Worm (Caenorhabditis elegans): Measurements from ENCODE around the gene F55B11.7.

F55B11.7 gene

DNA sequence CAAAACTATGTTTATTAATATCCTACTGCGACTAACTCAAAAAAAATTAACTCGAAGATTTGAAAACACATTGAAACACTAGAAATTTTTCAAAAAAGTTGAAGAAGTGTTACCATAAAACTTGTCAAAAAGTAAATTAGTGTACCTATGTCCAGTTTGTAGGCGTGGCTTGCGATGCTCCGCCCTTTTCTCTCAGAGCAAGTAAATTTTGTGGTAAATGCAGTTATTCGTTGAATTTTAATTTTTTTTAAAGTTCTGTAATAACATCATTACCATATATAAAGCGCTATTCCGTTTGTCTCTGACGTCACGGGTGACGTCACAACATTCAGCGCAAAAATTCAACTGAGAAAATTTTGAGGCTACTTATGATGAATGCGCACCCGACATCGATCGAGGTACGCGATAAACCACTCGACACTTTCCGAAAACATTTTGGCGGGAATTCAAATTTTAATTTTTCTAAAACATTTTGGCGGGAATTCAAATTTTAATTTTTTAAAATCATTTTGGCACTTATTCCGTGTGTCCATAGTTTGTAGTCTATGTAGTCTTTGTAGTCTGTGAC lies 38.9 kb upstream of the F55B11.7 start:
- TF ChIP-seq zip-8 (tag; optimal IDR thresholded peaks at IDR 0.05), result peak; percentile 11

DNA sequence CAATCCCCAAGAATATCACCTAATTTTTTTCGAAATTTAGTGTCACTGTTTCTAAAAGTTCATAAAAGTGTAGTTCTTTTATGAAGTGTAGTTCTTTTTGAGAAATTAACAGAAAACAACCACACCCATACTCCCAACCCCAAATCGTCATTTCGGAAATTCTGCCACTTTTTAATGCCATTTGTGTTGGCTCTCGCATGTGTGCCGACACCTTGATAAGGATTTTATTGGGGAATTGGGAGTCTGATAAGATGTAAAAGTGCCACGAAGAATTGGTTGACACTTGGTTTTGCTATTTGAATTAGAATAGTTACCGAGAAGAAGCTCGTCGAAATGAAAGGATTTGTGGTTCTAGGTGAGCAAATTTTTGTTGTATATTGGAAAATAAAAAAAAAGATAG lies 34.8 kb upstream of the F55B11.7 start, which contains the start of gene nspg-9:
TSS of gene nspg-9 (plus strand) at position 234 of the 400 bp plus-strand sequence.
- TF ChIP-seq drap-1 (GFP tag; optimal IDR thresholded peaks at IDR 0.05), result no peak
- no peak for TF ChIP-seq ceh-83 (GFP tag; optimal IDR thresholded peaks at IDR 0.05)
- no peak for TF ChIP-seq cnd-1 (tag; optimal IDR thresholded peaks at IDR 0.05)
- TF ChIP-seq nhr-12 (tag; optimal IDR thresholded peaks at IDR 0.05), result no peak
- TF ChIP-seq mab-5 (tag; optimal IDR thresholded peaks at IDR 0.05), result no peak
- no peak for TF ChIP-seq unc-39 (tag; optimal IDR thresholded peaks at IDR 0.05)
- TF ChIP-seq nhr-237 (tag; optimal IDR thresholded peaks at IDR 0.05), result no peak
- no peak for TF ChIP-seq hlh-1 (tag; optimal IDR thresholded peaks at IDR 0.05)
- no peak for TF ChIP-seq mls-2 (tag; optimal IDR thresholded peaks at IDR 0.05)
- TF ChIP-seq unc-120 (tag; optimal IDR thresholded peaks at IDR 0.05; ENCODE audit: poor library complexity, severe bottlenecking), result no peak
- no peak for TF ChIP-seq bed-3 (GFP tag; optimal IDR thresholded peaks at IDR 0.05)
- no peak for TF ChIP-seq elt-1 (tag; optimal IDR thresholded peaks at IDR 0.05; ENCODE audit: borderline replicate concordance, insufficient read depth)
- TF ChIP-seq unc-62 (GFP tag; optimal IDR thresholded peaks at IDR 0.05), result no peak
- TF ChIP-seq sem-2 (GFP tag; optimal IDR thresholded peaks at IDR 0.05), result no peak
- no peak for TF ChIP-seq flh-1 (GFP tag; optimal IDR thresholded peaks at IDR 0.05)
- TF ChIP-seq lsy-2 (tag; optimal IDR thresholded peaks at IDR 0.05), result no peak
- TF ChIP-seq ceh-43 (GFP tag; optimal IDR thresholded peaks at IDR 0.05), result no peak
- no peak for TF ChIP-seq ham-2 (GFP tag; optimal IDR thresholded peaks at IDR 0.05)
- TF ChIP-seq snpc-4 (tag; optimal IDR thresholded peaks at IDR 0.05), result no peak

DNA sequence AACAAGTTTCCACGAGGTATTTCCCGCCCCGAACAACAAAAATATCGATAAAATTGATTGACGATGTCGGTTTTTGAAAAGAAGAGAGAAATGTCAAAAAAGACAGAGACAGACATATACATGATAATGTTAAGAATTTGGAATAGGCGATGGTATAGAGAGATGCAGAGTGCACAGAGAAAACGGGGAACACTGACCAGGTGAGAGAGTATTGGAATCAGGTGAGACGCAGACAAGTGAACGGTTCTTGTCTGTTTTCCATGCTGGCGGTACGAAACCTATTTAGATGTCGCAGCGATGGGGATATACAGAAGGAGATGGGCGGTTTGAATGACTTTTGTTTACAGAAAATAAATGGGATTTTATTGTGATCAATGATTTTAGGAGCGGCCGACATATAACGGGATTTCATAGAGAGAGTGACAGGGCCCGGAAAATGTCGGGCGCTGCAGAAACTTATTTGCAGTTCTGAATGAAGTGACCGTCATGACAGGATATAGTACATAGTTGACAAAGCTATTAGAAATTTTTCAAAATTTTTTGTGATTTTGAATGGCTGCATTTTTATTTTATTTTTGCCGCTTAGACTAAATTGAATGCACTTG lies 23.5 kb upstream of the F55B11.7 start:
- TF ChIP-seq ztf-11 (tag; optimal IDR thresholded peaks at IDR 0.05) (no peak), bed-3 (GFP tag; optimal IDR thresholded peaks at IDR 0.05) (no peak), nhr-76 (tag; optimal IDR thresholded peaks at IDR 0.05) (no peak), ceh-83 (GFP tag; optimal IDR thresholded peaks at IDR 0.05) (no peak), nhr-237 (tag; optimal IDR thresholded peaks at IDR 0.05) (no peak), ces-1 (GFP tag; optimal IDR thresholded peaks at IDR 0.05) (no peak), cnd-1 (tag; optimal IDR thresholded peaks at IDR 0.05) (no peak), nhr-2 (tag; optimal IDR thresholded peaks at IDR 0.05) (no peak), tbx-8 (GFP tag; optimal IDR thresholded peaks at IDR 0.05) (no peak)

DNA sequence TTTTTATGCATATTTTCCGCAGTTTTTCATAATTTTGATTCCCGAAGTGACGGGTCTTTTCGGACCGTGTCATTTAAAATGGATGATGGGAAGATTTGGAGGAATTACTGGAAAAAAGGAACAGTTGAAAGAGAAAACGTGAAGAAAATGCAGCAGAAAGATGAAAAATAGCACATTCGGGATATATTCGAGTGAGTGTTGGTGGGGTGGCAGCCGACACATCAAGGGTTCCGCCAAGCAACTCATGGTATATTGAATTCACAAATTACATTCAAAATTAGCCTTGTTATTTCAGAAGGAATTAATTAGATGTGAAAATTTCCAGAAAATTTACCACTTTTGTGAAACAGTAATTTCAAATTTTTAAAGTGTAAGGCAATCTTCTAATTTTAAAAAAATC lies 22.2 kb upstream of the F55B11.7 start, which contains the start of gene tra-3:
TSS of gene tra-3 (minus strand) at position 107 of the 400 bp plus-strand sequence.
- no peak for TF ChIP-seq blmp-1 (tag; optimal IDR thresholded peaks at IDR 0.05)
- no peak for TF ChIP-seq mls-2 (tag; optimal IDR thresholded peaks at IDR 0.05)
- no peak for TF ChIP-seq sptf-1 (tag; optimal IDR thresholded peaks at IDR 0.05)
- no peak for TF ChIP-seq unc-62 (GFP tag; optimal IDR thresholded peaks at IDR 0.05)

DNA sequence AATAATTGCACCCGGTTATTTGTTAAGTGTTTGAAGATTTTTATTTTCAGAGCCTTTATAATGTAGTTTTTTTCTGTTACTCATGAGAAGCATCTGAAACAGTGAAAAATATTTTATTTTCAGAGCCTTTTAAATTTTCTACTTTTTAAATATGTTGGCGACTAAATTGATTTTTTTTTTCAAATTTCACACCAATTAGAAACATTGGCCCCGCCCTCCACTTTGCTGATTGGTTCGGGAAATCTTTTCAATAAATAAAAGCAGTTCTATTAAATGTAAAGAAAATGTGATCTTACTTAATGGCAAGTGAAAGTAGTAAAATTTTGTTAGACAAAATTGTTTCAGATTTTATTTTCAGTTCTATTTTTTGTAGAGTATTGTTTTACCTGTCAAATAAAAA lies 15.6 kb upstream of the F55B11.7 start:
- TF ChIP-seq unc-120 (tag; optimal IDR thresholded peaks at IDR 0.05; ENCODE audit: poor library complexity, severe bottlenecking) (no peak), sem-2 (GFP tag; optimal IDR thresholded peaks at IDR 0.05) (no peak), lin-13 (tag; optimal IDR thresholded peaks at IDR 0.05) (no peak), lsy-2 (tag; optimal IDR thresholded peaks at IDR 0.05) (no peak), ceh-83 (GFP tag; optimal IDR thresholded peaks at IDR 0.05) (no peak), ceh-43 (GFP tag; optimal IDR thresholded peaks at IDR 0.05) (no peak), hlh-1 (tag; optimal IDR thresholded peaks at IDR 0.05) (no peak), unc-62 (GFP tag; optimal IDR thresholded peaks at IDR 0.05) (no peak), lin-32 (GFP tag; optimal IDR thresholded peaks at IDR 0.05) (no peak), drap-1 (GFP tag; optimal IDR thresholded peaks at IDR 0.05) (no peak)

DNA sequence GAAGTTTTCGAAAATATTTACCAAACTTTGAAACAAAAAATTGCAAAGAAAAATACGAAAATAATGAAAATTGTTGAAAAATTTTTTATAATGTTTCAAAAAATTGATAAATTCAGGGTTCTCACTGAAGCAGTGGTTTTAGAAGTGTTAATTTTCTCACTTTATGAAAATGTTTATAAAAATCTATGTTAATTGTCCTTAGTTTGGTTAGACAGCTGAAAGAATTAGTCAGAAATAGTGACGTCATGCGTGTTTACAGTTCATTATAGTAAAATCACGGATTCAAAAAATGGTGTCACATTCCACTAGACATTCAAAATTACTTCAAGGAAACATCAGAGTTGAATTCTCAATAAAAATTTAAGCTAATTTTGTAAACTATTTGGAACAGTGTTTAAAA lies 14.1 kb upstream of the F55B11.7 start:
- no peak for TF ChIP-seq ceh-39 (tag; optimal IDR thresholded peaks at IDR 0.05)
- TF ChIP-seq nhr-28 (tag; optimal IDR thresholded peaks at IDR 0.05), result no peak
- TF ChIP-seq lin-13 (tag; optimal IDR thresholded peaks at IDR 0.05), result no peak
- no peak for TF ChIP-seq pha-4 (tag; optimal IDR thresholded peaks at IDR 0.05)
- TF ChIP-seq ceh-83 (GFP tag; optimal IDR thresholded peaks at IDR 0.05), result no peak
- no peak for TF ChIP-seq lin-32 (GFP tag; optimal IDR thresholded peaks at IDR 0.05)
- no peak for TF ChIP-seq unc-120 (tag; optimal IDR thresholded peaks at IDR 0.05; ENCODE audit: poor library complexity, severe bottlenecking)
- TF ChIP-seq nhr-2 (tag; optimal IDR thresholded peaks at IDR 0.05), result no peak
- no peak for TF ChIP-seq ces-1 (GFP tag; optimal IDR thresholded peaks at IDR 0.05)
- no peak for TF ChIP-seq sptf-1 (tag; optimal IDR thresholded peaks at IDR 0.05)
- no peak for TF ChIP-seq snpc-4 (tag; optimal IDR thresholded peaks at IDR 0.05)
- no peak for TF ChIP-seq zip-8 (tag; optimal IDR thresholded peaks at IDR 0.05)
- no peak for TF ChIP-seq unc-62 (GFP tag; optimal IDR thresholded peaks at IDR 0.05)
- TF ChIP-seq ztf-11 (tag; optimal IDR thresholded peaks at IDR 0.05), result no peak
- no peak for TF ChIP-seq mab-5 (tag; optimal IDR thresholded peaks at IDR 0.05)
- TF ChIP-seq lsy-2 (tag; optimal IDR thresholded peaks at IDR 0.05), result no peak
- TF ChIP-seq bed-3 (GFP tag; optimal IDR thresholded peaks at IDR 0.05), result no peak
- TF ChIP-seq unc-39 (tag; optimal IDR thresholded peaks at IDR 0.05), result no peak
- no peak for TF ChIP-seq mep-1 (tag; optimal IDR thresholded peaks at IDR 0.05)
- no peak for TF ChIP-seq nhr-237 (tag; optimal IDR thresholded peaks at IDR 0.05)

All from whole organism, mixed stage, embryonic.